Worm (Caenorhabditis elegans) whole organism, early embryonic: ENCODE data around the gene daf-6.

Experiments used
- aly-1 ChIP-seq: sonication (generic microtip); optimal IDR thresholded peaks from 2 replicates; lab custom pipeline; 2016; ENCODE audit warnings: missing genetic modification characterization, missing compliant biosample characterization
- ama-1 ChIP-seq: fragments of 150-350 bp; optimal IDR thresholded peaks from 2 replicates; lab custom pipeline; 2014
- ceh-36 ChIP-seq: sonication (generic microtip); optimal IDR thresholded peaks from 2 replicates; lab custom pipeline; 2016; ENCODE audit warnings: missing genetic modification characterization, inconsistent platforms, missing compliant biosample characterization
- ets-7 ChIP-seq: sonication (generic microtip); optimal IDR thresholded peaks from 2 replicates; lab custom pipeline; 2016; ENCODE audit warnings: missing genotype, missing genetic modification characterization, missing compliant biosample characterization
- flt-1 ChIP-seq: fragments of 200-800 bp; sonication (Bioruptor generic); IDR thresholded peaks from 2 replicates; pipeline ENCODE4 v1.3.6; 2022; ENCODE audit warnings: missing genetic modification characterization, missing compliant biosample characterization
- hmg-4 ChIP-seq: fragments of 200-800 bp; sonication (Bioruptor generic); optimal IDR thresholded peaks from 2 replicates; lab custom pipeline; 2018; ENCODE audit warnings: mild to moderate bottlenecking, missing genetic modification characterization, missing compliant biosample characterization
- hnd-1 ChIP-seq: sonication (generic microtip); optimal IDR thresholded peaks from 2 replicates; lab custom pipeline; 2016; ENCODE audit warnings: missing genetic modification characterization, missing compliant biosample characterization
- pes-1 ChIP-seq: fragments of 200-800 bp; sonication (Bioruptor generic); IDR thresholded peaks from 2 replicates; pipeline ENCODE4 v1.3.6; 2022; ENCODE audit warnings: missing genetic modification reagents, missing genetic modification characterization, missing compliant biosample characterization
- scrt-1 ChIP-seq: fragments of 200-800 bp; sonication (Bioruptor generic); IDR thresholded peaks from 2 replicates; pipeline ENCODE4 v1.3.6; 2022; ENCODE audit warnings: missing genetic modification characterization, missing compliant biosample characterization
- tbx-11 ChIP-seq: fragments of 200-800 bp; sonication (Bioruptor generic); IDR thresholded peaks from 2 replicates; pipeline ENCODE4 v1.3.6; 2022; ENCODE audit warnings: missing genetic modification characterization, missing compliant biosample characterization
- tbx-37 ChIP-seq: fragments of 200-800 bp; sonication (Bioruptor generic); conservative IDR thresholded peaks from 2 replicates; pipeline ENCODE4 v1.3.6; 2022; ENCODE audit warnings: missing genetic modification reagents, missing genetic modification characterization, missing compliant biosample characterization
- tra-4 ChIP-seq: sonication (generic microtip); optimal IDR thresholded peaks from 2 replicates; lab custom pipeline; 2017; ENCODE audit warnings: missing genetic modification characterization, missing compliant biosample characterization

DNA sequence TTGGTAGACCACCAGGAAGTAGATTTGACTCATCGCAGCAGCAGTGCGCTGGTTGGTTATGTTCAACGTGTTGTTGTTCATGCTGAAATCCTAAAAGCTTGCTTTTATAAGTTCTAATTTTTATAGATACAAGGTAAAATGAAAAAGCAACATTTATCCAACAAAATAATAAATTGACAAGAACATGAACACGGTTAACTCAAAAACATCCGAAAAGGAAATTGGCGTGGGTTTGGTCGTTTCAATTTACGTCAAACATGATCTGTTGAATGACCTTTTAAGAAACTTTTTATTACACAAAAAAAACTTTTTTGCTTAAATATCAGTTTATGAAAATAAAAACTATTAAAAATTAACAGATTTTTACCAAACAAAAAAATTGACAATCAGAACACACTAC lies 40.6 kb downstream of the daf-6 start, which contains the start of gene ntr-2:
- TF ChIP-seq pes-1 (GFP tag; lab: Robert Waterston, UW) (no peak), tra-4 (tag; lab: Kevin White, UChicago) (no peak), flt-1 (GFP tag; lab: Robert Waterston, UW) (no peak), ama-1 (lab: Kevin White, UChicago) (no peak), tbx-37 (GFP tag; lab: Robert Waterston, UW) (no peak), tbx-11 (GFP tag; lab: Robert Waterston, UW) (no peak), ceh-36 (tag; lab: Kevin White, UChicago) (no peak), ets-7 (tag; lab: Kevin White, UChicago) (no peak), hmg-4 (GFP tag; lab: Kevin White, UChicago) (no peak), scrt-1 (GFP tag; lab: Robert Waterston, UW) (no peak), hnd-1 (tag; lab: Kevin White, UChicago) (no peak), aly-1 (no peak)
